Worm (Caenorhabditis elegans) whole organism, young adult: ENCODE measurements around the gene F32F2.4.

Experiments used
- F52B5.7 ChIP-seq: sonication (generic microtip); optimal IDR thresholded peaks from 2 replicates; lab custom pipeline; 2016; ENCODE audit warnings: mild to moderate bottlenecking, missing genetic modification characterization, missing compliant biosample characterization
- Y53F4B.3 ChIP-seq: fragments of 200-800 bp; sonication (Bioruptor generic); IDR thresholded peaks from 2 replicates; pipeline ENCODE4 v1.3.6; 2022; ENCODE audit warnings: missing genetic modification reagents, missing genetic modification characterization, missing compliant biosample characterization
- ama-1 ChIP-seq, 3 experiments: fragments of 150-350 bp in 1 of 3; sonication (generic microtip) in 2 of 3; optimal IDR thresholded peaks; 2 replicates each; lab custom pipeline; 2014 to 2018; ENCODE audit warnings: missing biosample characterization in 2 of 3, missing genetic modification characterization in 2 of 3, missing genetic modification reagents in 2 of 3
- attf-3 ChIP-seq: fragments of 200-800 bp; sonication (Bioruptor generic); conservative IDR thresholded peaks from 2 replicates; pipeline ENCODE4 v1.3.6; 2022; ENCODE audit warnings: missing genetic modification reagents, missing genetic modification characterization, missing compliant biosample characterization
- attf-6 ChIP-seq: fragments of 200-800 bp; sonication (Bioruptor generic); IDR thresholded peaks from 2 replicates; pipeline ENCODE4 v1.3.6; 2022; ENCODE audit warnings: missing genetic modification reagents, missing genetic modification characterization, missing compliant biosample characterization
- cebp-2 ChIP-seq: fragments of 200-800 bp; sonication (Bioruptor generic); IDR thresholded peaks from 2 replicates; pipeline ENCODE4 v1.3.6; 2022; ENCODE audit warnings: missing genetic modification characterization, missing compliant biosample characterization
- lin-54 ChIP-seq: fragments of 200-800 bp; sonication (Bioruptor generic); optimal IDR thresholded peaks from 2 replicates; lab custom pipeline; 2018; ENCODE audit warnings: mild to moderate bottlenecking, missing genetic modification characterization, missing compliant biosample characterization
- nfya-1 ChIP-seq: sonication (generic microtip); optimal IDR thresholded peaks from 2 replicates; lab custom pipeline; 2017; ENCODE audit warnings: antibody characterized with exemption, missing compliant biosample characterization, missing genetic modification characterization, borderline replicate concordance; ENCODE audit not compliant: insufficient read depth
- snpc-3.4 ChIP-seq: sonication (generic microtip); optimal IDR thresholded peaks from 2 replicates; lab custom pipeline; 2017; ENCODE audit warnings: missing genetic modification characterization, mild to moderate bottlenecking, missing compliant biosample characterization, antibody characterized with exemption, moderate library complexity, missing genotype, missing genetic modification reagents
- snpc-4 ChIP-seq, 5 experiments: fragments of 150-350 bp in 1 of 5; sonication (generic microtip) in 4 of 5; optimal IDR thresholded peaks; 2 replicates each; lab custom pipeline; 2014 to 2018; ENCODE audit warnings: missing genetic modification characterization in 5 of 5, missing biosample characterization in 3 of 5, antibody characterized with exemption in 2 of 5, mild to moderate bottlenecking in 2 of 5, missing compliant biosample characterization in 2 of 5, missing genotype in 2 of 5, moderate library complexity in 2 of 5, missing genetic modification reagents in 1 of 5
- unc-62 ChIP-seq: fragments of 150-350 bp; optimal IDR thresholded peaks from 2 replicates; lab custom pipeline; 2014; ENCODE audit warnings: missing biosample characterization, missing genetic modification reagents, missing genetic modification characterization
- zim-3 ChIP-seq: sonication (generic microtip); optimal IDR thresholded peaks from 2 replicates; lab custom pipeline; 2017; ENCODE audit warnings: mild to moderate bottlenecking, missing genetic modification characterization, moderate library complexity, missing compliant biosample characterization
- ztf-26 ChIP-seq: sonication (generic microtip); optimal IDR thresholded peaks from 2 replicates; lab custom pipeline; 2017; ENCODE audit warnings: missing genetic modification characterization, missing compliant biosample characterization

DNA sequence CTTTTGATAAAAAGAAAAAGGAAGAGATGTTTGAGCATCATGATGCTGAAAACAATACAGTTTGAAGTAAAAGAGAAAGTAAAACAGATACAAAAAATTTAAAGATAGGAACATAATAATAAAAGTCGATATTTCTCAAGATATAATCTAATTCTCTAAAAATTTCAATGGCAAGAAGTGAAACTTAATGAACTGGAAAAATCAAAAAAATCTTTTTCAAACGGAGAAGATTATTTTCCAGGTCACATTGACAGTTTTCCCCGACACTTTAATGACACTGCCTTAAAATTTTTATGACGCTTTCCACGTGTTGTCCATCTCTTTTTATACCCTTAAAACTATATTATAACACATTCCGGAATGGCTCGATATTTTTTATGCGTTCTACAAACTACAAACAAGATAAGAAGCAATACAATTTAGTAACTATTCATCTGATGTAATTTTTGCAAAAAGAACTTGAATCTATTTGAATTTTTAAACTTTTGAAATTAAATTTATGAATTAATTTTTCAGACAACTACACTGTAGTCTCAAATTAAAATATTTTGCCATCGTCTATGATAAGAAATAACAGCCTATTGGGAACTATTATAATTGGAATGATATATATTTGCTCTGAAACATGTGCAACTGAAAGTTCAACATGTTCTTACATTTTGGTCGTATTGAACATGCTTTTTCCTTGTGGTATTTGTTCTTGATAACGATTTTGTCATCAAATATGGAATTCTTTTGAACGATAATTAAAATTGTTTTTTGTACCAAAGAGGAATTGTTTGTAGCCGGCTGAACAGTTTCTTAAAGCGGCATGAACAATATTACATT lies 49.1 kb downstream of the F32F2.4 start, which contains the start of gene C50B6.7:
- TF ChIP-seq Y53F4B.3 (GFP tag; lab: Robert Waterston, UW) (no peak), F52B5.7 (no peak), snpc-4 (GFP tag; optimal IDR thresholded peaks at IDR 0.05; lab: Kevin White, UChicago) (no peak), snpc-4 (tag; optimal IDR thresholded peaks at IDR 0.05; lab: Kevin White, UChicago) (no peak), unc-62 (no peak), ama-1 (optimal IDR thresholded peaks at IDR 0.05; lab: Kevin White, UChicago) (no peak), ama-1 (GFP tag; optimal IDR thresholded peaks at IDR 0.05; lab: Kevin White, UChicago) (no peak), lin-54 (no peak), attf-3 (GFP tag; lab: Robert Waterston, UW) (no peak), nfya-1 (tag; lab: Kevin White, UChicago) (no peak), attf-6 (GFP tag; lab: Robert Waterston, UW) (no peak), snpc-3.4 (tag; lab: Kevin White, UChicago) (no peak), cebp-2 (GFP tag; lab: Robert Waterston, UW) (no peak), zim-3 (tag; lab: Kevin White, UChicago) (no peak), ztf-26 (no peak)
